Worm (Caenorhabditis elegans) whole organism, young adult: ENCODE results near the gene pelo-1.

Experiments
- F39B2.1 ChIP-seq: fragments of 200-800 bp; sonication (Bioruptor generic); IDR thresholded peaks from 2 replicates; pipeline ENCODE4 v1.3.6; 2022; ENCODE audit warnings: missing genetic modification reagents, missing genetic modification characterization, missing compliant biosample characterization
- ama-1 ChIP-seq, 3 experiments: fragments of 150-350 bp in 1 of 3; sonication (generic microtip) in 2 of 3; optimal IDR thresholded peaks; 2 replicates each; lab custom pipeline; 2014 to 2018; ENCODE audit warnings: missing biosample characterization in 2 of 3, missing genetic modification characterization in 2 of 3, missing genetic modification reagents in 2 of 3
- bed-1 ChIP-seq: fragments of 200-800 bp; sonication (Bioruptor generic); IDR thresholded peaks from 2 replicates; pipeline ENCODE4 v1.3.6; 2022; ENCODE audit warnings: missing genetic modification reagents, missing genetic modification characterization, missing compliant biosample characterization
- cebp-1 ChIP-seq, 2 experiments: fragments of 200-800 bp in 1 of 2; sonication (Bioruptor generic) in 1 of 2; sonication (generic microtip) in 1 of 2; IDR thresholded peaks in 1 of 2; optimal IDR thresholded peaks in 1 of 2; 2 replicates each; pipeline versions ENCODE4 v1.3.6 to Lab custom; 2017 to 2022; ENCODE audit warnings: missing compliant biosample characterization in 2 of 2, missing genetic modification characterization in 2 of 2, mild to moderate bottlenecking in 1 of 2, missing genetic modification reagents in 1 of 2, moderate library complexity in 1 of 2
- dpl-1 ChIP-seq: fragments of 150-350 bp; optimal IDR thresholded peaks from 2 replicates; lab custom pipeline; 2014; ENCODE audit warnings: missing biosample characterization, missing genetic modification reagents, missing genetic modification characterization
- efl-1 ChIP-seq: fragments of 150-350 bp; optimal IDR thresholded peaks from 2 replicates; lab custom pipeline; 2014; ENCODE audit warnings: missing biosample characterization, missing genetic modification reagents, missing genetic modification characterization
- fkh-3 ChIP-seq: sonication (generic microtip); optimal IDR thresholded peaks from 2 replicates; lab custom pipeline; 2016; ENCODE audit warnings: mild to moderate bottlenecking, missing genetic modification characterization, missing compliant biosample characterization
- let-607 ChIP-seq, 2 experiments: fragments of 200-800 bp in 1 of 2; sonication (Bioruptor generic) in 1 of 2; sonication (generic microtip) in 1 of 2; optimal IDR thresholded peaks; 2 replicates each; lab custom pipeline; 2016 to 2018; ENCODE audit warnings: mild to moderate bottlenecking in 2 of 2, missing compliant biosample characterization in 2 of 2, missing genetic modification characterization in 2 of 2, moderate library complexity in 2 of 2, missing genotype in 1 of 2
- madf-6 ChIP-seq: fragments of 200-800 bp; sonication (Bioruptor generic); IDR thresholded peaks from 2 replicates; pipeline ENCODE4 v1.3.6; 2022; ENCODE audit warnings: missing genetic modification reagents, missing genetic modification characterization, missing compliant biosample characterization
- mes-4 ChIP-seq: sonication (generic microtip); optimal IDR thresholded peaks from 2 replicates; lab custom pipeline; 2016; ENCODE audit warnings: missing genotype, missing genetic modification characterization, missing compliant biosample characterization
- pha-4 ChIP-seq: fragments of 150-350 bp; sonication (generic microtip); optimal IDR thresholded peaks from 2 replicates; lab custom pipeline; 2014; ENCODE audit warnings: missing biosample characterization, missing genetic modification reagents, missing genetic modification characterization
- rec-8 ChIP-seq, 2 experiments: sonication (generic microtip); optimal IDR thresholded peaks; 2 replicates each; lab custom pipeline; 2016; ENCODE audit warnings: mild to moderate bottlenecking in 2 of 2, missing genetic modification characterization in 2 of 2, missing genetic modification reagents in 2 of 2, missing genotype in 2 of 2, missing biosample characterization in 1 of 2, missing compliant biosample characterization in 1 of 2, moderate library complexity in 1 of 2
- somi-1 ChIP-seq: fragments of 200-800 bp; sonication (Bioruptor generic); optimal IDR thresholded peaks from 2 replicates; lab custom pipeline; 2018; ENCODE audit warnings: mild to moderate bottlenecking, missing genetic modification characterization, missing compliant biosample characterization
- ztf-28 ChIP-seq: fragments of 200-800 bp; sonication (Bioruptor generic); IDR thresholded peaks from 2 replicates; pipeline ENCODE4 v1.3.6; 2022; ENCODE audit warnings: missing genetic modification reagents, missing genetic modification characterization, missing compliant biosample characterization

- TF ChIP-seq efl-1 (GFP tag; lab: Kevin White, UChicago) (no peak), ama-1 (optimal IDR thresholded peaks at IDR 0.05; lab: Kevin White, UChicago) (no peak), ama-1 (GFP tag; optimal IDR thresholded peaks at IDR 0.05; lab: Kevin White, UChicago) (no peak), let-607 (tag; optimal IDR thresholded peaks at IDR 0.05; lab: Kevin White, UChicago) (no peak), dpl-1 (GFP tag; lab: Kevin White, UChicago) (no peak), somi-1 (GFP tag; lab: Kevin White, UChicago) (no peak), fkh-3 (tag; lab: Kevin White, UChicago) (no peak), mes-4 (no peak), F39B2.1 (GFP tag; lab: Robert Waterston, UW) (no peak), ztf-28 (GFP tag; lab: Robert Waterston, UW) (no peak), pha-4 (no peak), bed-1 (GFP tag; lab: Robert Waterston, UW) (no peak), rec-8 (tag; optimal IDR thresholded peaks at IDR 0.05; lab: Kevin White, UChicago) (no peak), cebp-1 (GFP tag; IDR thresholded peaks at IDR 0.05; lab: Robert Waterston, UW) (no peak), cebp-1 (tag; optimal IDR thresholded peaks at IDR 0.05; lab: Kevin White, UChicago) (no peak), madf-6 (GFP tag; lab: Robert Waterston, UW) (no peak; the same call in 1 of the 2 replicates)
These were observed 50.7 kb downstream of the pelo-1 start, which contains the start of gene glod-4 for ce11 chrIII:4153299-4153698.
